Worm (Caenorhabditis elegans) whole organism, L3 larva: Measurements from ENCODE around the gene srbc-67.

Source experiments
- ceh-82 ChIP-seq: fragments of 150-350 bp; optimal IDR thresholded peaks from 2 replicates; lab custom pipeline; 2014; ENCODE audit warnings: missing biosample characterization, missing genetic modification characterization
- elt-3 ChIP-seq, 3 experiments: fragments of 150-350 bp in 1 of 3; sonication (generic microtip) in 2 of 3; optimal IDR thresholded peaks; 2 replicates in 2 of 3; 4 replicates in 1 of 3; lab custom pipeline; 2014 to 2017; ENCODE audit warnings: missing biosample characterization in 3 of 3, missing genetic modification characterization in 3 of 3
- fos-1 ChIP-seq: fragments of 150-350 bp; optimal IDR thresholded peaks from 2 replicates; lab custom pipeline; 2014; ENCODE audit warnings: missing biosample characterization, missing genetic modification characterization
- nhr-11 ChIP-seq: fragments of 150-350 bp; optimal IDR thresholded peaks from 2 replicates; lab custom pipeline; 2014; ENCODE audit warnings: missing biosample characterization, missing genetic modification characterization
- skn-1 ChIP-seq: fragments of 150-350 bp; optimal IDR thresholded peaks from 2 replicates; lab custom pipeline; 2014; ENCODE audit warnings: missing biosample characterization, missing genetic modification characterization
- snpc-4 ChIP-seq: fragments of 150-350 bp; optimal IDR thresholded peaks from 2 replicates; lab custom pipeline; 2014; ENCODE audit warnings: missing biosample characterization, missing genetic modification characterization
- tbx-2 ChIP-seq: sonication (generic microtip); optimal IDR thresholded peaks from 2 replicates; lab custom pipeline; 2016; ENCODE audit warnings: mild to moderate bottlenecking, missing genetic modification characterization, missing compliant biosample characterization
- ztf-11 ChIP-seq: fragments of 150-350 bp; optimal IDR thresholded peaks from 2 replicates; lab custom pipeline; 2014; ENCODE audit warnings: missing biosample characterization, missing genetic modification characterization

ce11 chrV:3580385-3580784 lies 39.4 kb upstream of the srbc-67 start:
- TF ChIP-seq skn-1 (no peak), nhr-11 (tag; lab: Kevin White, UChicago) (no peak), fos-1 (tag; lab: Kevin White, UChicago) (no peak), tbx-2 (tag; lab: Kevin White, UChicago) (no peak), ceh-82 (tag; lab: Kevin White, UChicago) (no peak), elt-3 (tag; optimal IDR thresholded peaks at IDR 0.05; lab: Kevin White, UChicago) (no peak), ztf-11 (no peak), snpc-4 (no peak)
